Worm (Caenorhabditis elegans) whole organism, early embryonic: ENCODE data around the gene C07E3.9.
A peak's percentile ranks its signal among the peaks of the same experiment; 100 is the strongest.

Experiments
- B0310.2 ChIP-seq: sonication (generic microtip); optimal IDR thresholded peaks from 2 replicates; lab custom pipeline; 2016; ENCODE audit warnings: mild to moderate bottlenecking, missing genetic modification characterization, missing compliant biosample characterization
- ama-1 ChIP-seq: fragments of 150-350 bp; optimal IDR thresholded peaks from 2 replicates; lab custom pipeline; 2014
- ceh-13 ChIP-seq: fragments of 200-800 bp; sonication (Bioruptor generic); optimal IDR thresholded peaks from 2 replicates; lab custom pipeline; 2018; ENCODE audit warnings: mild to moderate bottlenecking, missing genetic modification characterization, missing compliant biosample characterization
- flt-1 ChIP-seq: fragments of 200-800 bp; sonication (Bioruptor generic); IDR thresholded peaks from 2 replicates; pipeline ENCODE4 v1.3.6; 2022; ENCODE audit warnings: missing genetic modification characterization, missing compliant biosample characterization
- pes-1 ChIP-seq: fragments of 200-800 bp; sonication (Bioruptor generic); IDR thresholded peaks from 2 replicates; pipeline ENCODE4 v1.3.6; 2022; ENCODE audit warnings: missing genetic modification reagents, missing genetic modification characterization, missing compliant biosample characterization
- scrt-1 ChIP-seq: fragments of 200-800 bp; sonication (Bioruptor generic); IDR thresholded peaks from 2 replicates; pipeline ENCODE4 v1.3.6; 2022; ENCODE audit warnings: missing genetic modification characterization, missing compliant biosample characterization
- tra-4 ChIP-seq: sonication (generic microtip); optimal IDR thresholded peaks from 2 replicates; lab custom pipeline; 2017; ENCODE audit warnings: missing genetic modification characterization, missing compliant biosample characterization

DNA sequence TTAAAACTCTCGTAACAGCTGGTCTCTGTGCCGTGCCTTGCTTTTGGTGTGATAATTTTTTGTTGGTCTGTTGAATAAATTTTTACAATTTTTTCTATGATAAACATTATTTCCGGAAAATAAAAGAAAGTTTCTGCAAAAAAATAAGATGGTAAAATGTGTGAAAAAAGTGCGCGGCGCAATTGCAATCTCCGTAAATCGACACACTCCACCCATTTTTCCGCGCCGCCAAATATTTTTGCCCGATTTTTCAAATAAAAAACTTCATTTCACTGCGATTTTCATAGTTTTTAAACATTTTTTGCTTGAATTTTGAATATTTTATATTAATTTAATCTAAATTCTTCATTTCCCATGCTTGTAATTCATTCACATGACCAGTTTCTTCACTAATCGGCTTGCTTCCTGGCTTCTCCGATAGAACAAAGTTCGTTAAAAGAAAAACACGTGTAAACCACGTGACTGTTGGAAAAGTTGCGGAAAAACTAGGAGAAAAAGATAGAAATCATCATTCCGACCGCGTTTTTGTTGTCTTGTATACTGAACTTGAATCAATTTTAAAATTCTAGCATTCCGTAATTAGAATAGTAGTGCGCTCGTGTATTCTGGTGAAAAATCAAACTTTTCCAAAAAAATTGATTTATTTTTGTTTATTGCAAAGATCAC lies 37.6 kb downstream of the C07E3.9 start:
- TF ChIP-seq B0310.2: peak; percentile 61
- TF ChIP-seq ama-1 (lab: Kevin White, UChicago): no peak
- TF ChIP-seq tra-4 (tag; lab: Kevin White, UChicago): no peak
- peak; percentile 47 for TF ChIP-seq ceh-13
- peak; percentile 50; the same call in 1 of the 2 replicates for TF ChIP-seq flt-1
- 0 out of 2 replicates have a peak, but pooled peaks have one; percentile 25 for TF ChIP-seq scrt-1 (GFP tag; lab: Robert Waterston, UW)
- peak; percentile 76 for TF ChIP-seq pes-1 (GFP tag; lab: Robert Waterston, UW)
